Fruit fly (Drosophila melanogaster) whole organism, embryonic: ENCODE measurements around the gene CG34057.
A peak's percentile ranks its signal among the peaks of the same experiment; 100 is the strongest.

ENCODE experiments used
- Aef1 ChIP-seq: fragments of 200-800 bp; sonication (Bioruptor generic); IDR thresholded peaks from 3 replicates; pipeline ENCODE4 v1.3.6; 2022; ENCODE audit warnings: missing biosample characterization, missing genetic modification characterization
- B-H1 ChIP-seq: fragments of 200-800 bp; sonication (Bioruptor generic); IDR thresholded peaks from 3 replicates; pipeline ENCODE4 v1.3.6; 2022; ENCODE audit warnings: missing biosample characterization, missing genetic modification characterization
- CG12744 ChIP-seq: fragments of 200-800 bp; sonication (Bioruptor generic); optimal IDR thresholded peaks from 2 replicates; lab custom pipeline; 2016; ENCODE audit warnings: missing biosample characterization, missing genetic modification characterization
- CG13287 ChIP-seq: fragments of 200-800 bp; sonication (Bioruptor generic); IDR thresholded peaks from 2 replicates; pipeline ENCODE4 v1.3.6; 2022; ENCODE audit warnings: missing biosample characterization, missing genetic modification characterization; ENCODE audit not compliant: partially characterized antibody
- CG14710 ChIP-seq: fragments of 200-800 bp; sonication (Bioruptor generic); optimal IDR thresholded peaks from 3 replicates; lab custom pipeline; 2019; ENCODE audit warnings: missing biosample characterization, mild to moderate bottlenecking, missing genetic modification characterization, moderate library complexity
- CG14860 ChIP-seq: fragments of 200-800 bp; sonication (Bioruptor generic); IDR thresholded peaks from 3 replicates; pipeline ENCODE4 v1.3.6; 2022; ENCODE audit warnings: missing biosample characterization, missing genetic modification characterization; ENCODE audit not compliant: partially characterized antibody
- CG15479 ChIP-seq: fragments of 200-800 bp; sonication (Bioruptor generic); optimal IDR thresholded peaks from 3 replicates; lab custom pipeline; 2019; ENCODE audit warnings: missing biosample characterization, mild to moderate bottlenecking, missing genetic modification characterization, moderate library complexity
- CG15514 ChIP-seq: fragments of 200-800 bp; sonication (Bioruptor generic); optimal IDR thresholded peaks from 3 replicates; lab custom pipeline; 2017; ENCODE audit warnings: missing biosample characterization, missing genetic modification characterization, mild to moderate bottlenecking, moderate library complexity, missing genetic modification reagents
- CG17385 ChIP-seq: fragments of 200-800 bp; sonication (Bioruptor generic); optimal IDR thresholded peaks from 3 replicates; lab custom pipeline; 2018; ENCODE audit warnings: missing biosample characterization, mild to moderate bottlenecking, missing genetic modification characterization
- CG18599 ChIP-seq: fragments of 200-800 bp; sonication (Bioruptor generic); optimal IDR thresholded peaks from 3 replicates; lab custom pipeline; 2017; ENCODE audit warnings: missing biosample characterization, missing genetic modification characterization, mild to moderate bottlenecking, moderate library complexity, missing genetic modification reagents
- CG2199 ChIP-seq: fragments of 200-800 bp; sonication (Bioruptor generic); IDR thresholded peaks from 3 replicates; pipeline ENCODE4 v1.3.6; 2022; ENCODE audit warnings: missing biosample characterization, missing genetic modification characterization
- CG2678 ChIP-seq: fragments of 200-800 bp; sonication (Bioruptor generic); optimal IDR thresholded peaks from 3 replicates; lab custom pipeline; 2019; ENCODE audit warnings: missing biosample characterization, mild to moderate bottlenecking, missing genetic modification characterization, moderate library complexity
- CG31224 ChIP-seq: fragments of 200-800 bp; sonication (Bioruptor generic); IDR thresholded peaks from 2 replicates; pipeline ENCODE4 v1.3.6; 2022; ENCODE audit warnings: missing biosample characterization, missing genetic modification characterization
- CG3163 ChIP-seq: fragments of 200-800 bp; sonication (Bioruptor generic); optimal IDR thresholded peaks from 3 replicates; lab custom pipeline; 2016; ENCODE audit warnings: missing biosample characterization, missing genetic modification characterization
- CG5953 ChIP-seq: fragments of 200-800 bp; sonication (Bioruptor generic); IDR thresholded peaks from 2 replicates; pipeline ENCODE4 v1.3.6; 2022; ENCODE audit warnings: missing biosample characterization, missing genetic modification characterization
- CG6791 ChIP-seq: fragments of 200-800 bp; sonication (Bioruptor generic); IDR thresholded peaks from 3 replicates; pipeline ENCODE4 v1.3.6; 2022; ENCODE audit warnings: missing biosample characterization, missing genetic modification characterization; ENCODE audit not compliant: partially characterized antibody
- CG7372 ChIP-seq: fragments of 200-800 bp; sonication (Bioruptor generic); IDR thresholded peaks from 2 replicates; pipeline ENCODE4 v1.3.6; 2022; ENCODE audit warnings: missing biosample characterization, missing genetic modification characterization
- CG8924 ChIP-seq: fragments of 200-800 bp; optimal IDR thresholded peaks from 3 replicates; lab custom pipeline; 2019; ENCODE audit warnings: missing biosample characterization, mild to moderate bottlenecking, missing genetic modification characterization, moderate library complexity
- CTCF ChIP-seq: fragments of 200-800 bp; sonication (Bioruptor generic); optimal IDR thresholded peaks from 2 replicates; lab custom pipeline; 2017; ENCODE audit warnings: missing biosample characterization, mild to moderate bottlenecking, missing genetic modification characterization, moderate library complexity
- Dbx ChIP-seq: fragments of 200-800 bp; sonication (Bioruptor generic); IDR thresholded peaks from 3 replicates; pipeline ENCODE4 v1.3.6; 2022; ENCODE audit warnings: missing biosample characterization, missing genetic modification characterization
- Dip2 ChIP-seq: fragments of 200-800 bp; sonication (Bioruptor generic); IDR thresholded peaks from 2 replicates; pipeline ENCODE4 v1.3.6; 2022; ENCODE audit warnings: missing biosample characterization, missing genetic modification characterization
- GATAe ChIP-seq: fragments of 200-800 bp; sonication (Bioruptor generic); conservative IDR thresholded peaks from 2 replicates; pipeline ENCODE4 v1.3.6; 2022; ENCODE audit warnings: missing biosample characterization, missing genetic modification characterization
- Med ChIP-seq: fragments of 200-800 bp; sonication (Bioruptor generic); peaks from one replicate; lab custom pipeline; 2016; ENCODE audit warnings: missing biosample characterization, missing genetic modification characterization, mild to moderate bottlenecking, inconsistent platforms, moderate library complexity
- Mrtf ChIP-seq: fragments of 200-800 bp; sonication (Bioruptor generic); IDR thresholded peaks from 3 replicates; pipeline ENCODE4 v1.3.6; 2022; ENCODE audit warnings: missing biosample characterization, missing genetic modification characterization
- Oaz ChIP-seq: fragments of 200-800 bp; sonication (Bioruptor generic); IDR thresholded peaks from 2 replicates; pipeline ENCODE4 v1.3.6; 2022; ENCODE audit warnings: missing biosample characterization, missing genetic modification characterization
- Spps ChIP-seq: fragments of 200-800 bp; sonication (Bioruptor generic); optimal IDR thresholded peaks from 2 replicates; lab custom pipeline; 2018; ENCODE audit warnings: missing biosample characterization, mild to moderate bottlenecking, missing genetic modification characterization
- Xbp1 ChIP-seq: fragments of 200-800 bp; sonication (Bioruptor generic); optimal IDR thresholded peaks from 3 replicates; lab custom pipeline; 2016; ENCODE audit warnings: missing biosample characterization, mild to moderate bottlenecking, missing genetic modification characterization
- ato ChIP-seq: fragments of 200-800 bp; sonication (Bioruptor generic); IDR thresholded peaks from 2 replicates; pipeline ENCODE4 v1.3.6; 2022; ENCODE audit warnings: missing biosample characterization, missing genetic modification characterization; ENCODE audit not compliant: partially characterized antibody
- bcd ChIP-seq: fragments of 200-800 bp; sonication (Bioruptor generic); optimal IDR thresholded peaks from 2 replicates; lab custom pipeline; 2017; ENCODE audit warnings: missing biosample characterization, mild to moderate bottlenecking, missing genetic modification characterization
- cas ChIP-seq: fragments of 200-800 bp; sonication (Bioruptor generic); IDR thresholded peaks from 2 replicates; pipeline ENCODE4 v1.3.6; 2022; ENCODE audit warnings: missing biosample characterization, missing genetic modification characterization
- caup ChIP-seq: fragments of 200-800 bp; sonication (Bioruptor generic); optimal IDR thresholded peaks from 3 replicates; lab custom pipeline; 2017; ENCODE audit warnings: missing biosample characterization, mild to moderate bottlenecking, missing genetic modification characterization, moderate library complexity; ENCODE audit not compliant: severe bottlenecking
- chinmo ChIP-seq: fragments of 200-800 bp; sonication (Bioruptor generic); IDR thresholded peaks from 4 replicates; pipeline ENCODE4 v1.3.6; 2022; ENCODE audit warnings: missing biosample characterization, missing genetic modification characterization; ENCODE audit not compliant: partially characterized antibody
- dysf ChIP-seq: fragments of 200-800 bp; sonication (Bioruptor generic); IDR thresholded peaks from 3 replicates; pipeline ENCODE4 v1.3.6; 2022; ENCODE audit warnings: missing biosample characterization, missing genetic modification characterization
- eve ChIP-seq, 2 experiments: fragments of >200 bp; optimal IDR thresholded peaks; 2 replicates each; lab custom pipeline; 2017; ENCODE audit warnings: missing biosample characterization in 2 of 2, missing genetic modification characterization in 2 of 2
- ken ChIP-seq: fragments of 200-800 bp; sonication (Bioruptor generic); IDR thresholded peaks from 3 replicates; pipeline ENCODE4 v1.3.6; 2022; ENCODE audit warnings: missing biosample characterization, missing genetic modification characterization
- lab ChIP-seq: fragments of 200-800 bp; sonication (Bioruptor generic); optimal IDR thresholded peaks from 3 replicates; lab custom pipeline; 2017; ENCODE audit warnings: missing biosample characterization, missing genetic modification characterization, mild to moderate bottlenecking, moderate library complexity, missing genetic modification reagents
- lmd ChIP-seq: fragments of 200-800 bp; sonication (Bioruptor generic); IDR thresholded peaks from 2 replicates; pipeline ENCODE4 v1.3.6; 2022; ENCODE audit warnings: missing biosample characterization, missing genetic modification characterization
- lov ChIP-seq, 2 experiments: fragments of 200-800 bp in 1 of 2; fragments of >200 bp in 1 of 2; sonication (Bioruptor generic) in 1 of 2; IDR thresholded peaks in 1 of 2; optimal IDR thresholded peaks in 1 of 2; 2 replicates in 1 of 2; 3 replicates in 1 of 2; pipeline versions ENCODE4 v1.3.6 to Lab custom; 2017 to 2022; ENCODE audit warnings: missing biosample characterization in 1 of 2, missing genetic modification characterization in 1 of 2
- mam ChIP-seq: fragments of 200-800 bp; sonication (Bioruptor generic); optimal IDR thresholded peaks from 3 replicates; lab custom pipeline; 2016; ENCODE audit warnings: missing biosample characterization, missing genetic modification characterization
- mld ChIP-seq: fragments of 200-800 bp; sonication (Bioruptor generic); IDR thresholded peaks from 3 replicates; pipeline ENCODE4 v1.3.6; 2022; ENCODE audit warnings: missing biosample characterization, missing genetic modification characterization; ENCODE audit not compliant: partially characterized antibody
- sd ChIP-seq: fragments of 200-800 bp; sonication (Bioruptor generic); optimal IDR thresholded peaks from 3 replicates; lab custom pipeline; 2018; ENCODE audit warnings: missing biosample characterization, mild to moderate bottlenecking, missing genetic modification characterization, moderate library complexity
- seq ChIP-seq: fragments of 200-800 bp; sonication (Bioruptor generic); IDR thresholded peaks from 2 replicates; pipeline ENCODE4 v1.3.6; 2022; ENCODE audit warnings: missing biosample characterization, missing genetic modification characterization
- sna ChIP-seq: fragments of 200-800 bp; sonication (Bioruptor generic); IDR thresholded peaks from 2 replicates; pipeline ENCODE4 v1.3.6; 2022; ENCODE audit warnings: missing biosample characterization, missing genetic modification characterization; ENCODE audit not compliant: partially characterized antibody
- tna ChIP-seq: fragments of 200-800 bp; sonication (Bioruptor generic); IDR thresholded peaks from 2 replicates; pipeline ENCODE4 v1.3.6; 2022; ENCODE audit warnings: missing biosample characterization, missing genetic modification characterization; ENCODE audit not compliant: partially characterized antibody
- vvl ChIP-seq: fragments of 200-800 bp; sonication (Bioruptor generic); IDR thresholded peaks from 2 replicates; pipeline ENCODE4 v1.3.6; 2022; ENCODE audit warnings: missing biosample characterization, missing genetic modification characterization
- z ChIP-seq: fragments of 200-800 bp; sonication (Bioruptor generic); IDR thresholded peaks from 3 replicates; pipeline ENCODE4 v1.3.6; 2022; ENCODE audit warnings: missing biosample characterization, missing genetic modification characterization

CG34057 gene

dm6 chr3L:882892-883255 lies 14.3 kb upstream of the CG34057 start (continued):
- TF ChIP-seq Med (GFP tag; lab: Kevin White, UChicago) (peak; percentile 75), Dip2 (GFP tag; lab: Robert Waterston, UW) (peak; percentile 59), lov (optimal IDR thresholded peaks at IDR 0.05; lab: Kevin White, UChicago) (no peak), lov (GFP tag; IDR thresholded peaks at IDR 0.05; lab: Robert Waterston, UW) (0 out of 3 replicates have a peak, but pooled peaks have one; percentile 7), CG17385 (GFP tag; lab: Kevin White, UChicago) (peak; percentile 85), CTCF (GFP tag; lab: Kevin White, UChicago) (peak; percentile 91), seq (GFP tag; lab: Robert Waterston, UW) (peak; percentile 38; the same call in 1 of the 2 replicates), GATAe (no peak), ken (GFP tag; lab: Robert Waterston, UW) (peak; percentile 20; the same call in 1 of the 3 replicates), lmd (GFP tag; lab: Robert Waterston, UW) (0 out of 2 replicates have a peak, but pooled peaks have one; percentile 18), CG3163 (GFP tag; lab: Kevin White, UChicago) (peak; percentile 94), CG13287 (GFP tag; lab: Robert Waterston, UW) (peak; percentile 6; the same call in 1 of the 2 replicates)

dm6 chr3L:883786-884185 lies 13.4 kb upstream of the CG34057 start:
- no peak for TF ChIP-seq CG12744 (GFP tag; lab: Kevin White, UChicago)
- no peak for TF ChIP-seq CG6791 (GFP tag; lab: Robert Waterston, UW)
- no peak for TF ChIP-seq sd (tag; lab: Kevin White, UChicago)
- TF ChIP-seq z (GFP tag; lab: Robert Waterston, UW) = no peak
- no peak for TF ChIP-seq CG15479
- no peak for TF ChIP-seq Med (GFP tag; lab: Kevin White, UChicago)
- TF ChIP-seq chinmo (GFP tag; lab: Robert Waterston, UW) = 0 out of 4 replicates have a peak, but pooled peaks have one; percentile 10
- no peak for TF ChIP-seq mld
- TF ChIP-seq CG15514 (GFP tag; lab: Kevin White, UChicago) = peak; percentile 20
- no peak for TF ChIP-seq Oaz (GFP tag; lab: Robert Waterston, UW)
- peak; percentile 12; the same call in 1 of the 2 replicates for TF ChIP-seq CG7372
- TF ChIP-seq cas = no peak

- TF ChIP-seq bcd (GFP tag; lab: Kevin White, UChicago) = no peak
- no peak for TF ChIP-seq ato (GFP tag; lab: Robert Waterston, UW)
- TF ChIP-seq Oaz (GFP tag; lab: Robert Waterston, UW) = no peak
- TF ChIP-seq CG31224 = 0 out of 2 replicates have a peak, but pooled peaks have one; percentile 25
- TF ChIP-seq CG2678 = peak; percentile 27
- TF ChIP-seq B-H1 (GFP tag; lab: Robert Waterston, UW) = no peak
- peak; percentile 30; the same call in 1 of the 2 replicates for TF ChIP-seq vvl (GFP tag; lab: Robert Waterston, UW)
- no peak for TF ChIP-seq Xbp1
- no peak for TF ChIP-seq CG8924 (tag; lab: Kevin White, UChicago)
- peak; percentile 28 for TF ChIP-seq caup
- TF ChIP-seq tna (GFP tag; lab: Robert Waterston, UW) = no peak
- no peak for TF ChIP-seq CG14860 (GFP tag; lab: Robert Waterston, UW)
- TF ChIP-seq Med (GFP tag; lab: Kevin White, UChicago) = peak; percentile 84
- TF ChIP-seq Aef1 (GFP tag; lab: Robert Waterston, UW) = peak; percentile 40; the same call in 1 of the 3 replicates
- TF ChIP-seq CG14710 (tag; lab: Kevin White, UChicago) = no peak
- peak; percentile 25; the same call in 1 of the 2 replicates for TF ChIP-seq lmd (GFP tag; lab: Robert Waterston, UW)
- 0 out of 2 replicates have a peak, but pooled peaks have one; percentile 10 for TF ChIP-seq GATAe
- TF ChIP-seq sna = no peak
- TF ChIP-seq lab (GFP tag; lab: Kevin White, UChicago) = peak; percentile 46
- TF ChIP-seq Dbx (GFP tag; lab: Robert Waterston, UW) = peak; percentile 54; the same call in 2 of the 3 replicates
- TF ChIP-seq CG18599 (GFP tag; lab: Kevin White, UChicago) = peak; percentile 66
- no peak for TF ChIP-seq mld
- TF ChIP-seq dysf = peak; percentile 40; the same call in 1 of the 3 replicates
- no peak for TF ChIP-seq Spps (tag; lab: Kevin White, UChicago)
- TF ChIP-seq CG2199 (GFP tag; lab: Robert Waterston, UW) = no peak
- TF ChIP-seq mam (GFP tag; lab: Kevin White, UChicago) = peak; percentile 26
- peak; percentile 10; the same call in 1 of the 3 replicates for TF ChIP-seq Mrtf (GFP tag; lab: Robert Waterston, UW)
- no peak for TF ChIP-seq CG5953 (GFP tag; lab: Robert Waterston, UW)
- TF ChIP-seq eve (GFP tag; optimal IDR thresholded peaks at IDR 0.05; lab: Kevin White, UChicago) = no peak
Measured at dm6 chr3L:884239-884638, 12.9 kb upstream of the CG34057 start.
